Fruit fly (Drosophila melanogaster): ENCODE results near the gene inaF-A.

The inaF-A gene

dm6 chrX:11694959-11695882 lies 38.5 kb downstream of the inaF-A start, which contains the start of gene PhKgamma (continued):
- TF ChIP-seq amos (GFP tag; IDR thresholded peaks at IDR 0.05; ENCODE audit: partially characterized antibody) = peak; percentile 97
- TF ChIP-seq salm (tag; optimal IDR thresholded peaks at IDR 0.05) = no peak
- no peak for TF ChIP-seq klu (GFP tag; IDR thresholded peaks at IDR 0.05)
- TF ChIP-seq CG16779 (GFP tag; IDR thresholded peaks at IDR 0.05) = no peak
- peak; percentile 16 for TF ChIP-seq CrebB (tag; optimal IDR thresholded peaks at IDR 0.05)
- TF ChIP-seq CG2129 (GFP tag; IDR thresholded peaks at IDR 0.05; ENCODE audit: partially characterized antibody) = peak; percentile 80
- no peak for TF ChIP-seq psq (GFP tag; optimal IDR thresholded peaks at IDR 0.05)
- TF ChIP-seq CG14965 (GFP tag; optimal IDR thresholded peaks at IDR 0.05; ENCODE audit: borderline replicate concordance) = no peak
- TF ChIP-seq sisA (GFP tag; IDR thresholded peaks at IDR 0.05) = no peak
- no peak for TF ChIP-seq CG8089 (GFP tag; optimal IDR thresholded peaks at IDR 0.05)
- TF ChIP-seq TFAM (GFP tag; optimal IDR thresholded peaks at IDR 0.05) = no peak
- TF ChIP-seq ind (GFP tag; optimal IDR thresholded peaks at IDR 0.05) = no peak
- TF ChIP-seq Antp (GFP tag; optimal IDR thresholded peaks at IDR 0.05) = peak; percentile 15
- TF ChIP-seq CG17802 (tag; optimal IDR thresholded peaks at IDR 0.05) = no peak
- TF ChIP-seq Hr51 (GFP tag; optimal IDR thresholded peaks at IDR 0.05) = peak in 1 of 2 experiments; percentile 22
- peak in 1 of 2 experiments; percentile 63 for TF ChIP-seq insv (GFP tag; optimal IDR thresholded peaks at IDR 0.05)
- TF ChIP-seq nerfin-2 (GFP tag; IDR thresholded peaks at IDR 0.05; ENCODE audit: partially characterized antibody) = peak; percentile 81
- TF ChIP-seq MBD-R2 (GFP tag; IDR thresholded peaks at IDR 0.05) = no peak; the same call in none of the 2 replicates
- TF ChIP-seq CG30431 (GFP tag; optimal IDR thresholded peaks at IDR 0.05) = no peak
- no peak for TF ChIP-seq CG12104 (GFP tag; optimal IDR thresholded peaks at IDR 0.05)
- TF ChIP-seq en (GFP tag; optimal IDR thresholded peaks at IDR 0.05) = no peak
- no peak for TF ChIP-seq C15 (GFP tag; IDR thresholded peaks at IDR 0.05)
- no peak for TF ChIP-seq CG8388 (GFP tag; optimal IDR thresholded peaks at IDR 0.05)
- no peak for TF ChIP-seq CG1529 (GFP tag; optimal IDR thresholded peaks at IDR 0.05)
- TF ChIP-seq Dad (GFP tag; optimal IDR thresholded peaks at IDR 0.05) = peak; percentile 38
- no peak for TF ChIP-seq sd (tag; optimal IDR thresholded peaks at IDR 0.05)
- TF ChIP-seq p53 (GFP tag; optimal IDR thresholded peaks at IDR 0.05) = peak; percentile 57
- TF ChIP-seq Doc3 (GFP tag; IDR thresholded peaks at IDR 0.05; ENCODE audit: partially characterized antibody) = peak; percentile 81
- TF ChIP-seq stwl (tag; optimal IDR thresholded peaks at IDR 0.05) = peak; percentile 70
- TF ChIP-seq toy (GFP tag; IDR thresholded peaks at IDR 0.05) = no peak
- TF ChIP-seq CG13287 (GFP tag; IDR thresholded peaks at IDR 0.05; ENCODE audit: partially characterized antibody) = peak; percentile 93
- TF ChIP-seq CG8944 (GFP tag; optimal IDR thresholded peaks at IDR 0.05) = no peak
- TF ChIP-seq ftz-f1 (GFP tag; optimal IDR thresholded peaks at IDR 0.05) = peak; percentile 87
- no peak for TF ChIP-seq CG5180 (GFP tag; optimal IDR thresholded peaks at IDR 0.05)
- no peak for TF ChIP-seq sc (optimal IDR thresholded peaks at IDR 0.05)
- TF ChIP-seq sc (GFP tag; optimal IDR thresholded peaks at IDR 0.05) = no peak
- TF ChIP-seq CG6813 (GFP tag; optimal IDR thresholded peaks at IDR 0.05) = no peak
- no peak; the same call in 3 of the 4 replicates for TF ChIP-seq Gug (GFP tag; IDR thresholded peaks at IDR 0.05)
- TF ChIP-seq dmrt11E (tag; optimal IDR thresholded peaks at IDR 0.05) = no peak
- TF ChIP-seq jigr1 (GFP tag; IDR thresholded peaks at IDR 0.05) = no peak
- peak; percentile 43 for TF ChIP-seq mam (GFP tag; optimal IDR thresholded peaks at IDR 0.05)
- TF ChIP-seq prd (optimal IDR thresholded peaks at IDR 0.05) = no peak
- TF ChIP-seq prd (GFP tag; IDR thresholded peaks at IDR 0.05) = no peak
- TF ChIP-seq Hmx (GFP tag; optimal IDR thresholded peaks at IDR 0.05) = no peak
- TF ChIP-seq Sry-δ (GFP tag; optimal IDR thresholded peaks at IDR 0.05) = peak; percentile 98
- TF ChIP-seq BtbVII (GFP tag; optimal IDR thresholded peaks at IDR 0.05) = no peak
- TF ChIP-seq kay (GFP tag; optimal IDR thresholded peaks at IDR 0.05) = no peak
- peak; percentile 86 for TF ChIP-seq sna (GFP tag; IDR thresholded peaks at IDR 0.05; ENCODE audit: partially characterized antibody)
- TF ChIP-seq CG9609 (GFP tag; optimal IDR thresholded peaks at IDR 0.05) = peak; percentile 9

All from whole organism, embryonic.